Worm (Caenorhabditis elegans) whole organism, early embryonic: ENCODE measurements around the gene ags-3.

Experiments used
- ama-1 ChIP-seq: fragments of 150-350 bp; optimal IDR thresholded peaks from 2 replicates; lab custom pipeline; 2014
- ceh-13 ChIP-seq: fragments of 200-800 bp; sonication (Bioruptor generic); optimal IDR thresholded peaks from 2 replicates; lab custom pipeline; 2018; ENCODE audit warnings: mild to moderate bottlenecking, missing genetic modification characterization, missing compliant biosample characterization
- flt-1 ChIP-seq: fragments of 200-800 bp; sonication (Bioruptor generic); IDR thresholded peaks from 2 replicates; pipeline ENCODE4 v1.3.6; 2022; ENCODE audit warnings: missing genetic modification characterization, missing compliant biosample characterization
- hmbx-1 ChIP-seq: sonication (generic microtip); optimal IDR thresholded peaks from 2 replicates; lab custom pipeline; 2016; ENCODE audit warnings: mild to moderate bottlenecking, missing genetic modification characterization, missing compliant biosample characterization
- hmg-4 ChIP-seq: fragments of 200-800 bp; sonication (Bioruptor generic); optimal IDR thresholded peaks from 2 replicates; lab custom pipeline; 2018; ENCODE audit warnings: mild to moderate bottlenecking, missing genetic modification characterization, missing compliant biosample characterization
- hnd-1 ChIP-seq: sonication (generic microtip); optimal IDR thresholded peaks from 2 replicates; lab custom pipeline; 2016; ENCODE audit warnings: missing genetic modification characterization, missing compliant biosample characterization
- scrt-1 ChIP-seq: fragments of 200-800 bp; sonication (Bioruptor generic); IDR thresholded peaks from 2 replicates; pipeline ENCODE4 v1.3.6; 2022; ENCODE audit warnings: missing genetic modification characterization, missing compliant biosample characterization
- sea-1 ChIP-seq: fragments of 200-800 bp; sonication (Bioruptor generic); conservative IDR thresholded peaks from 2 replicates; pipeline ENCODE4 v1.3.6; 2022; ENCODE audit warnings: missing genetic modification characterization, missing compliant biosample characterization
- tra-4 ChIP-seq: sonication (generic microtip); optimal IDR thresholded peaks from 2 replicates; lab custom pipeline; 2017; ENCODE audit warnings: missing genetic modification characterization, missing compliant biosample characterization

ce11 chrX:5249603-5250002, 53.8 kb downstream of the ags-3 start, which contains the start of gene Y34B4A.10:
- TF ChIP-seq sea-1 (GFP tag; lab: Robert Waterston, UW): no peak
- TF ChIP-seq ceh-13 (GFP tag; lab: Kevin White, UChicago): no peak
- no peak for TF ChIP-seq hmbx-1 (tag; lab: Kevin White, UChicago)
- no peak for TF ChIP-seq tra-4 (tag; lab: Kevin White, UChicago)
- no peak for TF ChIP-seq ama-1 (lab: Kevin White, UChicago)
- no peak for TF ChIP-seq flt-1 (GFP tag; lab: Robert Waterston, UW)
- TF ChIP-seq hnd-1 (tag; lab: Kevin White, UChicago): no peak
- no peak for TF ChIP-seq scrt-1 (GFP tag; lab: Robert Waterston, UW)
- no peak for TF ChIP-seq hmg-4
